Worm (Caenorhabditis elegans): Measurements from ENCODE around the gene F16B12.4.
A peak's percentile ranks its signal among the peaks of the same experiment; 100 is the strongest.

DNA sequence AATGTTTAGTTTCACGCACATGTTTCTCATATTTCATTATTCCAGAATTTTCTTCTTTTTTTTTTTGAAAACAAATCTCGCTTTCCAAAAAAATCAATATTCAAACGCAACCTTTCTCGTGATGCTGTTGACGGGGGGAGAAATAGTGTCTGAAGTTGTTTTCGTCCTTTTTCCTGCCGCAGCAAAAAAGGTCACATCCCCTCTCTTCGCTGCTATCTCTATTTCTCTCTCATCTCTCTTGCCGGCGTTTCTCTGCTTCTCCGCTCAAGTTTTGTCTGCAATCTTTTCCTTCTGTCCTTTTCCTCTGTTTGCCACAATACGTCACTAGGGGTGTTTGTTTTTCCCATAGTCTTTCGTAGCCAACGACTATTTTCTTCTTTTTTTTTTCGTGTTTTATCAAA is 48.3 kb upstream of the F16B12.4 start:
- TF ChIP-seq lin-13 (tag; optimal IDR thresholded peaks at IDR 0.05) (no peak), ztf-11 (tag; optimal IDR thresholded peaks at IDR 0.05) (no peak), ces-1 (GFP tag; optimal IDR thresholded peaks at IDR 0.05) (peak; percentile 22), elt-3 (tag; optimal IDR thresholded peaks at IDR 0.05) (no peak), unc-62 (GFP tag; optimal IDR thresholded peaks at IDR 0.05) (no peak), flh-1 (GFP tag; optimal IDR thresholded peaks at IDR 0.05) (no peak), bed-3 (GFP tag; optimal IDR thresholded peaks at IDR 0.05) (no peak), unc-120 (tag; optimal IDR thresholded peaks at IDR 0.05; ENCODE audit: poor library complexity, severe bottlenecking) (peak; percentile 69), ceh-39 (tag; optimal IDR thresholded peaks at IDR 0.05) (no peak)

All from whole organism, mixed stage, embryonic.